Fruit fly (Drosophila melanogaster) whole organism: ENCODE measurements around the gene Unc-76.
A peak's percentile ranks its signal among the peaks of the same experiment; 100 is the strongest.

Experiments used
- CG8478 ChIP-seq: fragments of >200 bp; optimal IDR thresholded peaks from 2 replicates; lab custom pipeline; 2018; ENCODE audit warnings: inconsistent platforms
- Dll ChIP-seq: fragments of >200 bp; optimal IDR thresholded peaks from 2 replicates; lab custom pipeline; 2017
- EcR ChIP-seq, 2 experiments: fragments of >200 bp; optimal IDR thresholded peaks; 2 replicates each; lab custom pipeline; 2017; ENCODE audit warnings: missing biosample characterization in 2 of 2, missing genetic modification characterization in 2 of 2, missing genetic modification reagents in 2 of 2
- pan ChIP-seq: fragments of >200 bp; optimal IDR thresholded peaks from 2 replicates; lab custom pipeline; 2017
- psq ChIP-seq: fragments of >200 bp; optimal IDR thresholded peaks from 2 replicates; lab custom pipeline; 2017
- usp ChIP-seq: fragments of >200 bp; optimal IDR thresholded peaks from 2 replicates; lab custom pipeline; 2017; ENCODE audit warnings: missing biosample characterization, missing genetic modification characterization, mixed read lengths

Unc-76 gene

DNA sequence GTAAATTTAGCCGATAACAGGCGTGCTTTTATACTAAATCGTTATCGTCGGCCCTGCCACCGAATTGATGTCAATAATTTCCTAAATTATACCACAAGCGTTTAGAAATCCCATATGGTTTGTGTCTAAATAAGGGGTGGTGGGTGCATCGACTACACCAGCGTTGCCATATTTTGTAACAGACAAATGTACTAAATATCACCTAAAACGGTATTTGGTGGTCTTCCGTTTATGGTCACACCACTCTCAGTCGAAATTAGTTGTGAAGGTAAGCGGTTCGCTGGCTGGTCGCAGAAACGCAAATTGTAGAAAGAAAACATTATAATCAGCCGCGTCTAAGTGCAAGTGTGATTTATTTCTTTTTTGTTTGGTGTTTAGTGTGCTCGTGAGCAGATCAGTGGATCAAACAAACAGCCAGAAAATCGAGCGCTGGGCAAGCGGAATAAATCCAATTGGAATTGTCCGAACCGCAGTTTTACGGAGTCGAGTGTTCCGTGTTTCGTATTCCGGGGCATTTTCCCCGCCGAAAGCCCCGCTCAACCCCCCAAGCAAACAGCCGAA, at the start of gene Unc-76, which contains the start of gene CG16903:
Gene Unc-76, plus strand, starts transcription at position 244 of the 561 bp plus-strand sequence.
Gene CG16903, minus strand, starts transcription at position 39 of the 561 bp plus-strand sequence.
- TF ChIP-seq pan (lab: Kevin White, UChicago): no peak
- no peak for TF ChIP-seq psq
- TF ChIP-seq EcR (GFP tag; optimal IDR thresholded peaks at IDR 0.05; lab: Kevin White, UChicago): no peak
- TF ChIP-seq CG8478: no peak
- no peak for TF ChIP-seq usp (GFP tag; lab: Kevin White, UChicago)
- TF ChIP-seq Dll (lab: Kevin White, UChicago): no peak

DNA sequence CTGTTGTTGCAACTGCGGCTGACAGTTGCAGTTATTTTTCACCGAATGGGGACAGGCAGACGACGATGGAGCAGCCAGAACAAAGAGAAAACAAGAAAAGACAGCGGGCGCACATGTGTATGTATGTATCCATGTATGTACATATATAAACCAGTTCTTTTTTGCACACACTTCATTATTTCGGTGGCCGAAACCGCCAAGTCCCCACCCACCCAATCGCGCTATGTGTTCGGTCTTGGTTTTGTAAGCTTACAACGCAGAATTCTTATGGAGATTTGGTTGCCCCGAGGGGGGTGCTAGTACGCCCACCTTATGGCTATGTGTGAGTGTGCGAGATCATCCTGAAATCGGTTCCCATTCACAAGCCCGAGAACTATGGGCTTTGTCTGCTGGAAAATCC, 49.1 kb upstream of the Unc-76 start:
- TF ChIP-seq EcR (GFP tag; optimal IDR thresholded peaks at IDR 0.05; lab: Kevin White, UChicago) (no peak), pan (lab: Kevin White, UChicago) (no peak), usp (GFP tag; lab: Kevin White, UChicago) (no peak), psq (no peak), Dll (lab: Kevin White, UChicago) (no peak), CG8478 (no peak)

DNA sequence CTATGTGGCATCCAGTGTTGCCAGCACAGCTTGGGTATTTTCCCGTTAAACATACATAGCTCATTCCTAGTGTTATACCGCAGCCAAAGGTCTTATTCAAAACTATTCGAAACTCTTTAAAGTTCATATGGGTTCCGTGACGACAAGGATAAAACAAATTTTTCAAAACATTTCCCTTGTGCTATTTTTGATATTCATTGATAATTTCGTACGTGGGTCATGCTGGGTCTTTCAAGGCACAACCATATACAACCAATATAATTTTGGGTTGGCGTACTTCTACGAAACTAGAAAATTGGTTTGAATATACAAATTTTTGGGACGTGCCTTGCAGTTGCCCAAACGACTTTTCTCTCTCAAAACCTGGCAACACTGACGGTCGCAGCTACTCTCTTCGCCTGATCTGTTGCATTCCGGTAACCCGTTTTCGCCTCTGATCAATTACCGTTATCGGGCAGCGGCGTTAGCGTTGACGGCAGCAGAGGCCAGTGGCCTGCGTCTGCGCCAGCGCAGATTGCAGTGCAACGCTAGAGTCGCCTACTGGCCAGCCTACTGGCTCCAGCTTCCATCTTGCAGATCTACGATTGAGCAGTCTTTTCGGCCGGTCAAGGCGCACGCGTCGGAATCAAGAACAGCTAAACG, 48.1 kb upstream of the Unc-76 start:
- no peak for TF ChIP-seq psq
- no peak for TF ChIP-seq CG8478
- TF ChIP-seq EcR (GFP tag; optimal IDR thresholded peaks at IDR 0.05; lab: Kevin White, UChicago): no peak

- TF ChIP-seq EcR (GFP tag; optimal IDR thresholded peaks at IDR 0.05; lab: Kevin White, UChicago) (no peak), usp (GFP tag; lab: Kevin White, UChicago) (no peak), CG8478 (no peak), Dll (lab: Kevin White, UChicago) (no peak), psq (no peak)
Measured at dm6 chrX:2032821-2033436, 47.5 kb upstream of the Unc-76 start.

dm6 chrX:2036383-2036782, 44.0 kb upstream of the Unc-76 start:
- TF ChIP-seq Dll (lab: Kevin White, UChicago) (no peak), CG8478 (no peak), EcR (GFP tag; optimal IDR thresholded peaks at IDR 0.05; lab: Kevin White, UChicago) (no peak), psq (no peak), pan (lab: Kevin White, UChicago) (no peak), usp (GFP tag; lab: Kevin White, UChicago) (no peak)

DNA sequence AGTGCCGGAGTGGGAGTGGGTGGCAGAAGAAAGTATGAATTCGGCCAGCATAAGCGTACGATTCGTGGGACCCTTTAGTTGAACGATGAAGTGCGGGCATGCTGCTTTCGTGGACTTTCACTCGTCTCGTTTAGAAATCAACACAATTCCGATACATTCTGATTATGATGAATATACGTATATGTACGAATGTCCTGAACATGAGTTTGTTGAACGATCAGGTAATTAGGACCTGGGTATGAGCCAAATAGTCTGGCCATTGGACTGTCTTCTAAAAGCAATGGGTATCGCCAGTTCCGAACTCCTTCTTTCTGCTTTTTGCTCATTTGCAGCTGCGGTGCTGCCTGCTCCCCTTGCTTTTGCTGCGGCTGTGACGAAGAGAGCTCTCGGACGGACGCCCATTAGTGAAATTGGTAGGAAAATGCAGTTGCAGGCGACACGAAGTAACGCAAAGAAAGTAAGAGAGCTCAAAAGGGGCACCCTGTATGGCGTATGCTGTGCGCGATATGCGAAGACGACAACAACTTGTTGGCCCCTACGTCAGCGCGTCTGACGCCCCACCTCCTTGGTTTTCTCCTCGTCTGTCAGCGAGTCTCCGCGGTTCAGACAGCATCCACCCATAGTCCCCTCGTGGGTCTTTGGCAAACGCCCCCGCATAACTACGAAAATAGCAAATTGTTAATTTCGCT, 43.5 kb upstream of the Unc-76 start:
- TF ChIP-seq usp (GFP tag; lab: Kevin White, UChicago) (no peak), Dll (lab: Kevin White, UChicago) (no peak), pan (lab: Kevin White, UChicago) (peak; percentile 92)

- TF ChIP-seq usp (GFP tag; lab: Kevin White, UChicago) (no peak), Dll (lab: Kevin White, UChicago) (no peak), pan (lab: Kevin White, UChicago) (no peak), CG8478 (no peak), EcR (GFP tag; optimal IDR thresholded peaks at IDR 0.05; lab: Kevin White, UChicago) (no peak), psq (no peak)
Measured at dm6 chrX:2037605-2038004, 42.8 kb upstream of the Unc-76 start.

DNA sequence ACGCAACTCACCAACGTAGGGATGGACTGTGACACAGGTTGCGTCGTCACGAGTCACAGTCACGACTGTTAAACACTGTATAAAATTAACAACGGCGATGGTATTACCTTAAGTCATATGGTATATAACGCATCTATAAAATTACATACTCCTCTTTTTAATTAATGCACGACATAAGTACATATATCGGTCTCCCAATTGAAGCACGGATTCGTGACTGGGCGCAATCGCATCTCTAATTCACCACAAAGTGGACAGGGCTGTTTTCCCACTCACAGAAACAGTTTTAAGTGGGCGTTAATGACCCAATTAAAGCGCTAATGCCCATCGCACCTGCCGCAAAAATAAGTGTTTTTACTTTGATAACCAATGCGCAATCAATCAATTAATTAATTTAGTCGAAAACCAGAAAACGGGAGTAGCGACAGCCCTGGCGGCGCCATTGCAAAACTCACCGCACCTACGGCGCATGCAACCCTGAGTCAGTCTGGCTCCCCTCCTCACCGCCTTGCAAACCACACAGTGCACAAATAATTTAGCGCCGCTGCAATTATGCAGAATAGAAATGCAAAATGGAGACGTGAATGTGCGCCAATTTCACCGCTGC, 39.0 kb upstream of the Unc-76 start, which contains the start of gene CG4313:
Gene CG4313, plus strand, starts transcription at position 557 of the 607 bp plus-strand sequence.
- TF ChIP-seq psq: no peak
- no peak for TF ChIP-seq usp (GFP tag; lab: Kevin White, UChicago)

DNA sequence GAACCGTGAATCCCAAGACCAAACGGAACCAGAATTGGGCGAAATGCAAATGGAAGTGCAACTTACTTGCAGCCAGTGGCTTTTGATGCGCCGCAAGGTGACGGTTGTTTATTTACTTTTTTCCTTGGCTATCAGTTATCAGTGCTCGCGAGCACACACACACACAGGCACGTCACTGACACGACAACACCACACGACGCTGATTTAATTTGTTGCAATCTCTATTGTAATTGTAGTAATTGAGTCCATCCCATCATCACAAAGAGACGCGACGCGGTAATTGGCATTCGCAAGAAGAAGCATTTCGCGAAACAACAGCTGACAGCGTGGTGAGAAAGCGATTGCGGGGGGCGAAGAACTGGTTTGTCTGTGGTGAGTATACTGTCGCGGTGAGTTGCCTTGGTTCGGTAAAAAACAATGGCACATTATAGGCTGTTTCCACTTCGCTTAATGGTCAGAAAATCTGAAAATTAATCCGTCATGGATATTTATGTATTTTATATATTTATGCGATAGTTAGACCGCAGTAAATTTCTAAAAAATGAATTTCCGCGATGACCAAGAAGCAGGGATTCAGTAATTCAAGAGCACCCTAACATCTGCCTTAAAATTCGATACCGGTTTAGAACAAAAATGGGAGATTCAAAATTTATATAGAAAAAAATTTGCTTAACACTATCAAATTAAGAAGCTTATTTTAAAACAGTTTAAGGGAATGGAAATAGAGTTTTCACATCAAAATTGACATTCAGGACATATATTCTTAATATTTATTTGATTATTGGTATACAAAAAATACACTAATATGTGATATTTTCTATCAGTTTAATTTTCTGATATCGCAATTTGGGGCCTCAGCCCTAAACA, 38.2 kb upstream of the Unc-76 start, which contains the start of the genes Actn and usp:
Gene Actn, minus strand, starts transcription at position 331 of the 867 bp plus-strand sequence.
Gene usp, minus strand, starts transcription at position 331 of the 867 bp plus-strand sequence.
- TF ChIP-seq Dll (lab: Kevin White, UChicago) (peak; percentile 39), EcR (GFP tag; optimal IDR thresholded peaks at IDR 0.05; lab: Kevin White, UChicago) (no peak)

DNA sequence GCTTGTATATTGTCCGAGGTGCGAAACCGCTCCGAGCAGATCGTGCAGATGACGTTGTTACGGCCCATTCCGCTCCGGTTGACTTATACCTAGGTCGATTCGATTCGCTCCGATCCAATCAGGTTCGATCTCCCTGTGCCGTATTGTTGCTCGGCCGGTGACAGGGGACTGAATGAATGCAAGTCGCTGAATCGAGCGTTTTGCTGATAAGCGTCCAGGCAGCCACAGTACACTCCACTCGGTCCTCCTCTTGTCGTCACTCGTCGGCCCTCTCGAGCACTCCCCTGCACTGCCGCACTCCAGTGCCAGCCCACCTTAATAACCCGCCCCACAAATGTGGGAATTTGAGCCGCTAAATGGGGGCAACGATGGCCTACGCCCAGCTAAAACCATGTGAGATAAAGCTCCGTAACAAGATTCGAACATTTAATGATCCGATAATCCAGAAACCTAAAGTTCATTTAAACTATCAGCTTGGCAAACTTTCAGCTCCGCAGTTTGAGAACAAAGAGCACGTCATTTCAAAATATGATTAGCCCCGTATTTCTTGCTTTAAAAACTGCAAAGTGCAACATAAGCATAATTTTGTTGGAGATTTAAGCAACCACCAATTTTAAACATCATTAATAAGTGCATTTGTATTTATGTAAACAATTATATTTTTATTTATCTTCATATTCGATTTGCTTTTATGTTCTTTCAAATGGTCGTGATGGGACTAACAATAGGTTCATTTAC, 36.6 kb upstream of the Unc-76 start, which contains the start of gene CG4325:
Gene CG4325, minus strand, starts transcription at position 159 of the 738 bp plus-strand sequence.
- TF ChIP-seq EcR (GFP tag; optimal IDR thresholded peaks at IDR 0.05; lab: Kevin White, UChicago): no peak
- TF ChIP-seq CG8478: no peak
- no peak for TF ChIP-seq usp (GFP tag; lab: Kevin White, UChicago)
- TF ChIP-seq Dll (lab: Kevin White, UChicago): no peak
- no peak for TF ChIP-seq psq
- no peak for TF ChIP-seq pan (lab: Kevin White, UChicago)
